Fruit fly (Drosophila melanogaster) whole organism, embryonic: ENCODE measurements around the gene D1.

ENCODE experiments used
- ATbp ChIP-seq: fragments of 200-800 bp; sonication (Bioruptor generic); optimal IDR thresholded peaks from 2 replicates; lab custom pipeline; 2017; ENCODE audit warnings: missing biosample characterization, mild to moderate bottlenecking, missing genetic modification characterization, missing genetic modification reagents
- Awh ChIP-seq: fragments of 200-800 bp; sonication (Bioruptor generic); IDR thresholded peaks from 2 replicates; pipeline ENCODE4, ENCODE4 v1.3.6; 2022; ENCODE audit warnings: missing biosample characterization, missing genetic modification characterization
- CG10147 ChIP-seq: fragments of 200-800 bp; sonication (Bioruptor generic); optimal IDR thresholded peaks from 2 replicates; lab custom pipeline; 2019; ENCODE audit warnings: missing biosample characterization, mild to moderate bottlenecking, missing genetic modification characterization, moderate library complexity
- CG11504 ChIP-seq: fragments of 200-800 bp; sonication (Bioruptor generic); optimal IDR thresholded peaks from 3 replicates; lab custom pipeline; 2019; ENCODE audit warnings: missing biosample characterization, mild to moderate bottlenecking, missing genetic modification characterization, moderate library complexity
- CG12659 ChIP-seq: fragments of 200-800 bp; sonication (Bioruptor generic); optimal IDR thresholded peaks from 3 replicates; lab custom pipeline; 2017; ENCODE audit warnings: mild to moderate bottlenecking, missing biosample characterization, missing genetic modification reagents, missing genetic modification characterization
- CG15073 ChIP-seq: fragments of 200-800 bp; sonication (Bioruptor generic); optimal IDR thresholded peaks from 2 replicates; lab custom pipeline; 2016; ENCODE audit warnings: missing biosample characterization, missing genetic modification characterization
- CG16813 ChIP-seq: fragments of 200-800 bp; sonication (Bioruptor generic); IDR thresholded peaks from 3 replicates; pipeline ENCODE4 v1.3.6; 2022; ENCODE audit warnings: missing biosample characterization, missing genetic modification characterization; ENCODE audit not compliant: partially characterized antibody
- CG16815 ChIP-seq: fragments of 200-800 bp; sonication (Bioruptor generic); optimal IDR thresholded peaks from 3 replicates; lab custom pipeline; 2017; ENCODE audit warnings: missing biosample characterization, mild to moderate bottlenecking, missing genetic modification characterization
- CG18764 ChIP-seq: fragments of 200-800 bp; sonication (Bioruptor generic); optimal IDR thresholded peaks from 3 replicates; lab custom pipeline; 2016; ENCODE audit warnings: missing biosample characterization, missing genetic modification characterization
- CG2129 ChIP-seq: fragments of 200-800 bp; sonication (Bioruptor generic); IDR thresholded peaks from 2 replicates; pipeline ENCODE4 v1.3.6; 2022; ENCODE audit warnings: missing biosample characterization, missing genetic modification characterization; ENCODE audit not compliant: partially characterized antibody
- CG2889 ChIP-seq: fragments of 200-800 bp; sonication (Bioruptor generic); IDR thresholded peaks from 3 replicates; pipeline ENCODE4 v1.3.6; 2022; ENCODE audit warnings: missing biosample characterization, missing genetic modification characterization
- CG3065 ChIP-seq: fragments of 200-800 bp; sonication (Bioruptor generic); optimal IDR thresholded peaks from 2 replicates; lab custom pipeline; 2016; ENCODE audit warnings: missing biosample characterization, missing genetic modification characterization
- CG31365 ChIP-seq: fragments of 200-800 bp; sonication (Bioruptor generic); optimal IDR thresholded peaks from 2 replicates; lab custom pipeline; 2018; ENCODE audit warnings: missing biosample characterization, mild to moderate bottlenecking, missing genetic modification characterization
- CG32767 ChIP-seq: fragments of 200-800 bp; sonication (Bioruptor generic); IDR thresholded peaks from 2 replicates; pipeline ENCODE4 v1.3.6; 2022; ENCODE audit warnings: missing biosample characterization, missing genetic modification characterization
- CG34376 ChIP-seq: fragments of 200-800 bp; sonication (Bioruptor generic); optimal IDR thresholded peaks from 2 replicates; lab custom pipeline; 2018; ENCODE audit warnings: missing biosample characterization, mild to moderate bottlenecking, missing genetic modification characterization
- CG3726 ChIP-seq: fragments of 200-800 bp; sonication (Bioruptor generic); IDR thresholded peaks from 3 replicates; pipeline ENCODE4, ENCODE4 v1.3.6; 2022; ENCODE audit warnings: missing biosample characterization, missing genetic modification characterization
- CG4282 ChIP-seq: fragments of 200-800 bp; sonication (Bioruptor generic); optimal IDR thresholded peaks from 2 replicates; lab custom pipeline; 2016; ENCODE audit warnings: missing biosample characterization, missing genetic modification characterization
- CG6791 ChIP-seq: fragments of 200-800 bp; sonication (Bioruptor generic); IDR thresholded peaks from 3 replicates; pipeline ENCODE4 v1.3.6; 2022; ENCODE audit warnings: missing biosample characterization, missing genetic modification characterization; ENCODE audit not compliant: partially characterized antibody
- CG8388 ChIP-seq: fragments of 200-800 bp; sonication (Bioruptor generic); optimal IDR thresholded peaks from 2 replicates; lab custom pipeline; 2019; ENCODE audit warnings: missing biosample characterization, mild to moderate bottlenecking, missing genetic modification characterization, moderate library complexity
- CG8765 ChIP-seq: fragments of 200-800 bp; sonication (Bioruptor generic); IDR thresholded peaks from 2 replicates; pipeline ENCODE4 v1.3.6; 2022; ENCODE audit warnings: missing biosample characterization, missing genetic modification characterization
- CG9817 ChIP-seq: fragments of 200-800 bp; sonication (Bioruptor generic); optimal IDR thresholded peaks from 2 replicates; lab custom pipeline; 2018; ENCODE audit warnings: missing biosample characterization, mild to moderate bottlenecking, missing genetic modification characterization, moderate library complexity
- D19A ChIP-seq: fragments of 200-800 bp; optimal IDR thresholded peaks from 3 replicates; lab custom pipeline; 2019; ENCODE audit warnings: missing biosample characterization, mild to moderate bottlenecking, missing genetic modification characterization, moderate library complexity
- Ets65A ChIP-seq: fragments of 200-800 bp; sonication (Bioruptor generic); peaks from one replicate; lab custom pipeline; 2016; ENCODE audit warnings: missing biosample characterization, missing genetic modification characterization
- Ets97D ChIP-seq: fragments of 200-800 bp; sonication (Bioruptor generic); optimal IDR thresholded peaks from 3 replicates; lab custom pipeline; 2016; ENCODE audit warnings: missing biosample characterization, missing genetic modification characterization
- Fer2 ChIP-seq: fragments of 200-800 bp; sonication (Bioruptor generic); optimal IDR thresholded peaks from 2 replicates; lab custom pipeline; 2018; ENCODE audit warnings: missing biosample characterization, mild to moderate bottlenecking, missing genetic modification characterization, moderate library complexity
- Hr78 ChIP-seq, 2 experiments: fragments of 200-800 bp in 1 of 2; fragments of >200 bp in 1 of 2; sonication (Bioruptor generic) in 1 of 2; optimal IDR thresholded peaks; 2 replicates each; lab custom pipeline; 2017 to 2019; ENCODE audit warnings: missing biosample characterization in 2 of 2, missing genetic modification characterization in 2 of 2, mild to moderate bottlenecking in 1 of 2, moderate library complexity in 1 of 2
- Kr ChIP-seq: fragments of 200-800 bp; sonication (Bioruptor generic); optimal IDR thresholded peaks from 2 replicates; lab custom pipeline; 2017; ENCODE audit warnings: missing biosample characterization, mild to moderate bottlenecking, missing genetic modification characterization
- Lhr ChIP-seq: fragments of 200-800 bp; sonication (Bioruptor generic); optimal IDR thresholded peaks from 3 replicates; lab custom pipeline; 2017; ENCODE audit warnings: mild to moderate bottlenecking, missing biosample characterization, missing genetic modification reagents, missing genetic modification characterization
- Max ChIP-seq: fragments of 200-800 bp; sonication (Bioruptor generic); optimal IDR thresholded peaks from 2 replicates; lab custom pipeline; 2016; ENCODE audit warnings: missing biosample characterization, mild to moderate bottlenecking, missing genetic modification characterization
- Myb ChIP-seq: fragments of 200-800 bp; sonication (Bioruptor generic); optimal IDR thresholded peaks from 2 replicates; lab custom pipeline; 2016; ENCODE audit warnings: missing biosample characterization, missing genetic modification characterization
- Nf-YC ChIP-seq: fragments of 200-800 bp; optimal IDR thresholded peaks from 3 replicates; lab custom pipeline; 2019; ENCODE audit warnings: missing biosample characterization, mild to moderate bottlenecking, missing genetic modification characterization, moderate library complexity
- Sry-β ChIP-seq: fragments of 200-800 bp; sonication (Bioruptor generic); optimal IDR thresholded peaks from 2 replicates; lab custom pipeline; 2018; ENCODE audit warnings: missing biosample characterization, mild to moderate bottlenecking, missing genetic modification characterization, moderate library complexity
- Taf1 ChIP-seq: fragments of 200-800 bp; sonication (Bioruptor generic); IDR thresholded peaks from 2 replicates; pipeline ENCODE4 v1.3.6; 2022; ENCODE audit warnings: missing biosample characterization, missing genetic modification characterization
- Usf ChIP-seq: fragments of 200-800 bp; sonication (Bioruptor generic); optimal IDR thresholded peaks from 2 replicates; lab custom pipeline; 2017; ENCODE audit warnings: missing genotype, missing biosample characterization, missing genetic modification characterization
- ash1 ChIP-seq: fragments of 200-800 bp; sonication (Bioruptor generic); optimal IDR thresholded peaks from 2 replicates; lab custom pipeline; 2018; ENCODE audit warnings: missing biosample characterization, mild to moderate bottlenecking, missing genetic modification characterization
- btn ChIP-seq: fragments of 200-800 bp; sonication (Bioruptor generic); optimal IDR thresholded peaks from 2 replicates; lab custom pipeline; 2016; ENCODE audit warnings: missing biosample characterization, missing genetic modification characterization
- dati ChIP-seq: fragments of 200-800 bp; sonication (Bioruptor generic); IDR thresholded peaks from 2 replicates; pipeline ENCODE4 v1.3.6; 2022; ENCODE audit warnings: missing biosample characterization, missing genetic modification characterization
- eyg ChIP-seq: fragments of 200-800 bp; sonication (Bioruptor generic); optimal IDR thresholded peaks from 3 replicates; lab custom pipeline; 2016; ENCODE audit warnings: missing biosample characterization, missing genetic modification characterization
- gsb-n ChIP-seq: fragments of 200-800 bp; sonication (Bioruptor generic); optimal IDR thresholded peaks from 3 replicates; lab custom pipeline; 2018; ENCODE audit warnings: missing biosample characterization, mild to moderate bottlenecking, missing genetic modification characterization
- lmd ChIP-seq: fragments of 200-800 bp; sonication (Bioruptor generic); IDR thresholded peaks from 2 replicates; pipeline ENCODE4 v1.3.6; 2022; ENCODE audit warnings: missing biosample characterization, missing genetic modification characterization
- nau ChIP-seq: fragments of 200-800 bp; sonication (Bioruptor generic); optimal IDR thresholded peaks from 3 replicates; lab custom pipeline; 2017; ENCODE audit warnings: missing biosample characterization, mild to moderate bottlenecking, missing genetic modification characterization, missing genetic modification reagents
- nmo ChIP-seq: fragments of 200-800 bp; sonication (Bioruptor generic); optimal IDR thresholded peaks from 2 replicates; lab custom pipeline; 2018; ENCODE audit warnings: missing biosample characterization, mild to moderate bottlenecking, missing genetic modification characterization, moderate library complexity
- odd ChIP-seq: fragments of 200-800 bp; sonication (Bioruptor generic); optimal IDR thresholded peaks from 2 replicates; lab custom pipeline; 2017; ENCODE audit warnings: missing biosample characterization, mild to moderate bottlenecking, missing genetic modification characterization
- prd ChIP-seq, 3 experiments: fragments of >200 bp in 2 of 3; fragments of 200-800 bp in 1 of 3; sonication (Bioruptor generic) in 1 of 3; optimal IDR thresholded peaks in 2 of 3; IDR thresholded peaks in 1 of 3; 2 replicates in 2 of 3; 3 replicates in 1 of 3; pipeline versions ENCODE4 v1.3.6 to Lab custom; 2017 to 2022; ENCODE audit warnings: missing biosample characterization in 1 of 3, missing genetic modification characterization in 1 of 3
- slp2 ChIP-seq: fragments of 200-800 bp; sonication (Bioruptor generic); optimal IDR thresholded peaks from 2 replicates; lab custom pipeline; 2016; ENCODE audit warnings: missing biosample characterization, missing genetic modification characterization
- sna ChIP-seq: fragments of 200-800 bp; sonication (Bioruptor generic); IDR thresholded peaks from 2 replicates; pipeline ENCODE4 v1.3.6; 2022; ENCODE audit warnings: missing biosample characterization, missing genetic modification characterization; ENCODE audit not compliant: partially characterized antibody
- sr ChIP-seq: fragments of 200-800 bp; sonication (Bioruptor generic); IDR thresholded peaks from 3 replicates; pipeline ENCODE4 v1.3.6; 2022; ENCODE audit warnings: missing biosample characterization, missing genetic modification characterization
- zfh2 ChIP-seq: fragments of 200-800 bp; sonication (Bioruptor generic); optimal IDR thresholded peaks from 2 replicates; lab custom pipeline; 2016; ENCODE audit warnings: missing biosample characterization, missing genetic modification characterization

Gene D1

DNA sequence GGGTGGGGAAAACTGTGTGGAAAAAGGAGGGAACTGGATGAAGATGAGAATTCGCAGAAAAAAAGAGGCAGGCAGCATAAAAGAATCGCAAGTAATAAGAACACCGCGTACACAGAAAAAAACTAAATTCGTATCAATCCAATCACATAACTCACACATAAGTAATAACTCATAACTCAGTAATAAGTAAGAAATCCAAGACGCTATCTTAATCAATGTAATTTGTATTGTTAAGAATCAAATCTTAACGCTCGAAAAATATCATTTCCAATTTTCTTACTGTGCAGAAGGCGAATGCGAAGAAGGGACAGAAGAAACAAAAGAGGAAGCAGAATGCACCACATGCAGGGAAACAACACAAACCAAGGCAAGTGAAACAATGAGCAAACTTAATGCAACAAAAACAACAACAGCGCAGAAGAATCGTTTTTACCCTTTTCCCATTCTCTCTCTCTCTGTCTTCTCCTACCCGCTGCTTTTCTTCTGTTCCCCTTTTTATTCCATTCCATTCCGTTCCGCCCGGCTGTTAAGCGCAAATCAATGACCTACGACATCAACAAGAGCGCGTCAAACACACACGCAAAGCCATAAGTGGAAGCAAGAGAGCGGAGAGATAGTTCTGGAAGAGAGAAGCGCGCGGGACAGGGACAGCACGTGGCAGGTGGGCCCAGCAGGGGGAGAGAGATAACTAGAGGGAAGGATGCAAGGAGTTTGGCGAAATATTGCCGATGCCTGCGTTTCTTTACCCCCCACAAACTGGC lies 11.2 kb downstream of the D1 start (continued):
- TF ChIP-seq CG3726 (GFP tag; lab: Robert Waterston, UW), result no peak
- peak; percentile 25 for TF ChIP-seq Usf (GFP tag; lab: Kevin White, UChicago)
- TF ChIP-seq CG10147 (GFP tag; lab: Kevin White, UChicago), result peak; percentile 30
- peak; percentile 74 for TF ChIP-seq lmd (GFP tag; lab: Robert Waterston, UW)
- TF ChIP-seq CG34376 (GFP tag; lab: Kevin White, UChicago), result peak; percentile 8
- TF ChIP-seq sna (GFP tag; lab: Robert Waterston, UW), result peak; percentile 31; the same call in 1 of the 2 replicates
- peak; percentile 60; the same call in 1 of the 2 replicates for TF ChIP-seq Awh (GFP tag; lab: Robert Waterston, UW)
- peak in 1 of 2 experiments; percentile 91 for TF ChIP-seq Hr78 (GFP tag; optimal IDR thresholded peaks at IDR 0.05; lab: Kevin White, UChicago)
- TF ChIP-seq Fer2, result no peak
- peak; percentile 78 for TF ChIP-seq CG11504 (tag; lab: Kevin White, UChicago)
- TF ChIP-seq odd (GFP tag; lab: Kevin White, UChicago), result peak; percentile 39
- peak; percentile 67 for TF ChIP-seq Max (GFP tag; lab: Kevin White, UChicago)
- TF ChIP-seq CG2129 (GFP tag; lab: Robert Waterston, UW), result no peak
- no peak for TF ChIP-seq sr (GFP tag; lab: Robert Waterston, UW)
- peak; percentile 52 for TF ChIP-seq Myb (GFP tag; lab: Kevin White, UChicago)
- peak; percentile 59 for TF ChIP-seq CG12659 (GFP tag; lab: Kevin White, UChicago)
- peak; percentile 43 for TF ChIP-seq zfh2 (GFP tag; lab: Kevin White, UChicago)
- TF ChIP-seq Ets97D (GFP tag; lab: Kevin White, UChicago), result peak; percentile 6
- no peak for TF ChIP-seq ash1 (GFP tag; lab: Kevin White, UChicago)
- TF ChIP-seq CG31365 (tag; lab: Kevin White, UChicago), result no peak
- TF ChIP-seq CG6791 (GFP tag; lab: Robert Waterston, UW), result no peak
- peak; percentile 75 for TF ChIP-seq slp2
- peak; percentile 53 for TF ChIP-seq eyg (GFP tag; lab: Kevin White, UChicago)
- peak; percentile 68 for TF ChIP-seq ATbp
- no peak for TF ChIP-seq CG8765 (GFP tag; lab: Robert Waterston, UW)
- no peak for TF ChIP-seq dati
- 0 out of 2 replicates have a peak, but pooled peaks have one; percentile 29 for TF ChIP-seq Taf1 (GFP tag; lab: Robert Waterston, UW)
- TF ChIP-seq CG8388 (GFP tag; lab: Kevin White, UChicago), result peak; percentile 79
- TF ChIP-seq CG16815 (GFP tag; lab: Kevin White, UChicago), result peak; percentile 81
- no peak for TF ChIP-seq prd (optimal IDR thresholded peaks at IDR 0.05; lab: Kevin White, UChicago)
- peak; percentile 87 for TF ChIP-seq prd (GFP tag; IDR thresholded peaks at IDR 0.05; lab: Robert Waterston, UW)
- TF ChIP-seq nmo (GFP tag; lab: Kevin White, UChicago), result peak; percentile 88
- TF ChIP-seq CG18764 (GFP tag; lab: Kevin White, UChicago), result peak; percentile 83
- no peak for TF ChIP-seq CG9817 (tag; lab: Kevin White, UChicago)
- TF ChIP-seq Nf-YC, result no peak
- peak; percentile 74 for TF ChIP-seq D19A (tag; lab: Kevin White, UChicago)
- TF ChIP-seq Lhr, result peak; percentile 57
- TF ChIP-seq btn (GFP tag; lab: Kevin White, UChicago), result peak; percentile 79
- no peak for TF ChIP-seq CG15073
- no peak for TF ChIP-seq CG32767 (GFP tag; lab: Robert Waterston, UW)
- TF ChIP-seq CG2889 (GFP tag; lab: Robert Waterston, UW), result peak; percentile 55; the same call in 1 of the 3 replicates
- TF ChIP-seq gsb-n (tag; lab: Kevin White, UChicago), result peak; percentile 77
- no peak for TF ChIP-seq CG3065 (GFP tag; lab: Kevin White, UChicago)
- TF ChIP-seq Sry-β, result peak; percentile 29
- no peak for TF ChIP-seq CG16813
- peak; percentile 97 for TF ChIP-seq Ets65A (GFP tag; lab: Kevin White, UChicago)
- TF ChIP-seq CG4282, result peak; percentile 13
- peak; percentile 89 for TF ChIP-seq Kr
- TF ChIP-seq nau, result peak; percentile 29
